Worm (Caenorhabditis elegans) whole organism, L4 larva: ENCODE data around the gene C50B8.6.

Experiments
- F37D6.2 ChIP-seq: sonication (generic microtip); optimal IDR thresholded peaks from 2 replicates; lab custom pipeline; 2016; ENCODE audit warnings: mild to moderate bottlenecking, missing genetic modification characterization, missing compliant biosample characterization
- F49E8.2 ChIP-seq: sonication (generic microtip); optimal IDR thresholded peaks from 2 replicates; lab custom pipeline; 2016; ENCODE audit warnings: missing compliant biosample characterization, mild to moderate bottlenecking, missing genetic modification characterization, borderline replicate concordance
- Y5F2A.4 ChIP-seq: fragments of 200-800 bp; sonication (Bioruptor generic); optimal IDR thresholded peaks from 2 replicates; lab custom pipeline; 2018; ENCODE audit warnings: mild to moderate bottlenecking, missing genetic modification characterization, missing compliant biosample characterization
- ZK337.2 ChIP-seq: fragments of 200-800 bp; sonication (Bioruptor generic); IDR thresholded peaks from 2 replicates; pipeline ENCODE4 v1.3.6; 2022; ENCODE audit warnings: missing genetic modification reagents, missing genetic modification characterization, missing compliant biosample characterization
- ZK546.5 ChIP-seq, 2 experiments: sonication (generic microtip); optimal IDR thresholded peaks; 2 replicates each; lab custom pipeline; 2017; ENCODE audit warnings: missing biosample characterization in 2 of 2, missing genetic modification characterization in 2 of 2
- attf-4 ChIP-seq: sonication (generic microtip); optimal IDR thresholded peaks from 3 replicates; lab custom pipeline; 2017; ENCODE audit warnings: missing biosample characterization, missing genetic modification characterization
- ceh-44 ChIP-seq: fragments of 200-800 bp; sonication (Bioruptor generic); IDR thresholded peaks from 2 replicates; pipeline ENCODE4 v1.3.6; 2022; ENCODE audit warnings: missing genetic modification reagents, missing genetic modification characterization, missing compliant biosample characterization
- ctbp-1 ChIP-seq: fragments of 200-800 bp; sonication (Bioruptor generic); IDR thresholded peaks from 2 replicates; pipeline ENCODE4 v1.3.6; 2022; ENCODE audit warnings: missing genetic modification reagents, missing genetic modification characterization, missing compliant biosample characterization
- daf-8 ChIP-seq: fragments of 200-800 bp; sonication (Bioruptor generic); IDR thresholded peaks from 2 replicates; pipeline ENCODE4 v1.3.6; 2022; ENCODE audit warnings: missing genetic modification characterization, missing compliant biosample characterization
- dmd-6 ChIP-seq: fragments of 200-800 bp; sonication (Bioruptor generic); IDR thresholded peaks from 2 replicates; pipeline ENCODE4 v1.3.6; 2022; ENCODE audit warnings: missing genetic modification reagents, missing genetic modification characterization, missing compliant biosample characterization
- dmd-8 ChIP-seq: fragments of 200-800 bp; sonication (Bioruptor generic); IDR thresholded peaks from 2 replicates; pipeline ENCODE4 v1.3.6; 2022; ENCODE audit warnings: missing genetic modification characterization, missing compliant biosample characterization
- dpl-1 ChIP-seq: fragments of 150-350 bp; optimal IDR thresholded peaks from 2 replicates; lab custom pipeline; 2014; ENCODE audit warnings: missing biosample characterization, missing genetic modification reagents, missing genetic modification characterization
- dve-1 ChIP-seq: sonication (generic microtip); optimal IDR thresholded peaks from 2 replicates; lab custom pipeline; 2017; ENCODE audit warnings: antibody characterized with exemption, mild to moderate bottlenecking, missing genetic modification characterization, missing compliant biosample characterization; ENCODE audit not compliant: insufficient read depth
- egl-27 ChIP-seq: sonication (generic microtip); optimal IDR thresholded peaks from 3 replicates; lab custom pipeline; 2017; ENCODE audit warnings: missing biosample characterization, missing genetic modification reagents, missing genetic modification characterization
- fkh-10 ChIP-seq: fragments of 150-350 bp; optimal IDR thresholded peaks from 2 replicates; lab custom pipeline; 2014; ENCODE audit warnings: missing biosample characterization, missing genetic modification reagents, missing genetic modification characterization
- hif-1 ChIP-seq, 2 experiments: sonication (generic microtip); optimal IDR thresholded peaks; 2 replicates each; lab custom pipeline; 2016 to 2017; ENCODE audit warnings: missing compliant biosample characterization in 2 of 2, missing genetic modification characterization in 2 of 2, missing genetic modification reagents in 2 of 2, missing genotype in 2 of 2, mild to moderate bottlenecking in 1 of 2
- hmg-1.1 ChIP-seq: fragments of 200-800 bp; sonication (Bioruptor generic); IDR thresholded peaks from 2 replicates; pipeline ENCODE4 v1.3.6; 2022; ENCODE audit warnings: missing genetic modification reagents, missing genetic modification characterization, missing compliant biosample characterization
- jun-1 ChIP-seq: fragments of 150-350 bp; optimal IDR thresholded peaks from 2 replicates; lab custom pipeline; 2014; ENCODE audit warnings: missing biosample characterization, missing genetic modification reagents, missing genetic modification characterization
- lin-13 ChIP-seq: fragments of 150-350 bp; optimal IDR thresholded peaks from 2 replicates; lab custom pipeline; 2014; ENCODE audit warnings: missing biosample characterization, missing genetic modification reagents, missing genetic modification characterization
- lin-29 ChIP-seq: fragments of 200-800 bp; sonication (Bioruptor generic); IDR thresholded peaks from 2 replicates; pipeline ENCODE4 v1.3.6; 2022; ENCODE audit warnings: missing genetic modification reagents, missing genetic modification characterization, missing compliant biosample characterization
- lin-38 ChIP-seq: fragments of 200-800 bp; sonication (Bioruptor generic); IDR thresholded peaks from 2 replicates; pipeline ENCODE4 v1.3.6; 2022; ENCODE audit warnings: missing genetic modification reagents, missing genetic modification characterization, missing compliant biosample characterization
- lsy-2 ChIP-seq, 2 experiments: fragments of 150-350 bp in 1 of 2; sonication (generic microtip) in 1 of 2; optimal IDR thresholded peaks; 2 replicates each; lab custom pipeline; 2014 to 2017; ENCODE audit warnings: missing biosample characterization in 2 of 2, missing genetic modification characterization in 2 of 2
- madf-5 ChIP-seq, 2 experiments: fragments of 200-800 bp; sonication (Bioruptor generic); IDR thresholded peaks; 2 replicates each; pipeline ENCODE4 v1.3.6; 2022; ENCODE audit warnings: missing compliant biosample characterization in 2 of 2, missing genetic modification characterization in 2 of 2
- madf-9 ChIP-seq: fragments of 200-800 bp; sonication (Bioruptor generic); conservative IDR thresholded peaks from 2 replicates; pipeline ENCODE4 v1.3.6; 2022; ENCODE audit warnings: missing genetic modification reagents, missing genetic modification characterization, missing compliant biosample characterization
- mdt-29 ChIP-seq: fragments of 200-800 bp; sonication (Bioruptor generic); IDR thresholded peaks from 2 replicates; pipeline ENCODE4 v1.3.6; 2022; ENCODE audit warnings: missing genetic modification reagents, missing genetic modification characterization, missing compliant biosample characterization
- mep-1 ChIP-seq: fragments of 150-350 bp; sonication (generic microtip); optimal IDR thresholded peaks from 3 replicates; lab custom pipeline; 2014; ENCODE audit warnings: missing biosample characterization, missing genetic modification characterization
- mxl-2 ChIP-seq: fragments of 200-800 bp; sonication (Bioruptor generic); conservative IDR thresholded peaks from 2 replicates; pipeline ENCODE4 v1.3.6; 2022; ENCODE audit warnings: missing genetic modification reagents, missing genetic modification characterization, missing compliant biosample characterization
- mxl-3 ChIP-seq: fragments of 200-800 bp; sonication (Bioruptor generic); optimal IDR thresholded peaks from 2 replicates; lab custom pipeline; 2018; ENCODE audit warnings: mild to moderate bottlenecking, missing genetic modification characterization, missing compliant biosample characterization
- nhr-28 ChIP-seq: fragments of 150-350 bp; optimal IDR thresholded peaks from 2 replicates; lab custom pipeline; 2014; ENCODE audit warnings: missing biosample characterization, missing genetic modification characterization
- nhr-76 ChIP-seq: fragments of 150-350 bp; optimal IDR thresholded peaks from 2 replicates; lab custom pipeline; 2014; ENCODE audit warnings: missing biosample characterization, missing genetic modification characterization
- pha-4 ChIP-seq, 2 experiments: fragments of 150-350 bp in 1 of 2; fragments of 200-800 bp in 1 of 2; sonication (Bioruptor generic) in 1 of 2; IDR thresholded peaks in 1 of 2; optimal IDR thresholded peaks in 1 of 2; 2 replicates each; pipeline versions ENCODE4 v1.3.6 to Lab custom; 2014 to 2022; ENCODE audit warnings: missing genetic modification characterization in 2 of 2, missing genetic modification reagents in 2 of 2, missing biosample characterization in 1 of 2, missing compliant biosample characterization in 1 of 2
- php-3 ChIP-seq: fragments of 200-800 bp; sonication (Bioruptor generic); IDR thresholded peaks from 2 replicates; pipeline ENCODE4 v1.3.6; 2022; ENCODE audit warnings: missing genetic modification reagents, missing genetic modification characterization, missing compliant biosample characterization
- saeg-2 ChIP-seq: fragments of 200-800 bp; sonication (Bioruptor generic); IDR thresholded peaks from 2 replicates; pipeline ENCODE4 v1.3.6; 2022; ENCODE audit warnings: missing genetic modification reagents, missing genetic modification characterization, missing compliant biosample characterization
- sdz-12 ChIP-seq: fragments of 200-800 bp; sonication (Bioruptor generic); optimal IDR thresholded peaks from 2 replicates; lab custom pipeline; 2018; ENCODE audit warnings: mild to moderate bottlenecking, missing genetic modification characterization, missing compliant biosample characterization
- set-16 ChIP-seq: fragments of 200-800 bp; sonication (Bioruptor generic); IDR thresholded peaks from 2 replicates; pipeline ENCODE4 v1.3.6; 2022; ENCODE audit warnings: missing genetic modification reagents, missing genetic modification characterization, missing compliant biosample characterization
- skn-1 ChIP-seq: fragments of 150-350 bp; optimal IDR thresholded peaks from 2 replicates; lab custom pipeline; 2014; ENCODE audit warnings: missing biosample characterization, missing genetic modification characterization
- snpc-1.2 ChIP-seq: fragments of 200-800 bp; sonication (Bioruptor generic); IDR thresholded peaks from 2 replicates; pipeline ENCODE4 v1.3.6; 2022; ENCODE audit warnings: missing genetic modification reagents, missing genetic modification characterization, missing compliant biosample characterization
- spr-1 ChIP-seq: sonication (generic microtip); optimal IDR thresholded peaks from 2 replicates; lab custom pipeline; 2016; ENCODE audit warnings: mild to moderate bottlenecking, missing genetic modification characterization, missing compliant biosample characterization
- tag-97 ChIP-seq: fragments of 200-800 bp; sonication (Bioruptor generic); IDR thresholded peaks from 2 replicates; pipeline ENCODE4 v1.3.6; 2022; ENCODE audit warnings: missing genetic modification characterization, missing compliant biosample characterization
- unc-39 ChIP-seq: sonication (generic microtip); optimal IDR thresholded peaks from 2 replicates; lab custom pipeline; 2017; ENCODE audit warnings: missing biosample characterization, missing genetic modification characterization
- unc-62 ChIP-seq, 3 experiments: fragments of 150-350 bp in 1 of 3; sonication (generic microtip); optimal IDR thresholded peaks in 2 of 3; peaks in 1 of 3; 1 replicate in 1 of 3; 2 replicates in 2 of 3; lab custom pipeline; 2014 to 2017; ENCODE audit warnings: missing biosample characterization in 3 of 3, missing genetic modification characterization in 3 of 3, missing genetic modification reagents in 3 of 3, missing genotype in 1 of 3
- vab-7 ChIP-seq: fragments of 200-800 bp; sonication (Bioruptor generic); IDR thresholded peaks from 2 replicates; pipeline ENCODE4 v1.3.6; 2022; ENCODE audit warnings: missing genetic modification reagents, missing genetic modification characterization, missing compliant biosample characterization
- zip-11 ChIP-seq: fragments of 200-800 bp; sonication (Bioruptor generic); IDR thresholded peaks from 2 replicates; pipeline ENCODE4 v1.3.6; 2022; ENCODE audit warnings: missing genetic modification characterization, missing compliant biosample characterization
- zip-2 ChIP-seq: fragments of 150-350 bp; optimal IDR thresholded peaks from 2 replicates; lab custom pipeline; 2014; ENCODE audit warnings: missing biosample characterization, missing genetic modification characterization

Gene C50B8.6

DNA sequence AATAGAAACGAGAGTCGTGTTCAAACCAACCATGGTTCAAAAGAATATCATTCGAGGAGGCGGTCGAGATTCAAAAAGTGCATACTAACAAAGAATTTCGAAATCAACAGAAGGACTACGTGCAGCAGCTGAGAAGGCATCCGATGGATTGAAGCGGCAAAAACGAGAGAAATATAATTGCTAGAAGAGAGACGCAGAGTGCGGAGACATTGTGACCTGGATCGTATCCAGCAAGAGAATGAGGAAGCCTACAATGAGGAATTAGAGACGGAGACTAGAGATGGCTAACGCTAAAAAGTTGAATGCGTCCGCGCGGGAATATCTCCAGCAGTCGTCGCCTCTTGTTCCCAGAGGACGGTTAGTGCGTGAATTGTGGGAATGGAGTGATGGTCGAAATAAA, 31.0 kb downstream of the C50B8.6 start (continued):
- TF ChIP-seq dpl-1 (GFP tag; lab: Kevin White, UChicago) (no peak), nhr-76 (tag; lab: Kevin White, UChicago) (no peak), F37D6.2 (tag; lab: Kevin White, UChicago) (no peak), hif-1 (tag; optimal IDR thresholded peaks at IDR 0.05; lab: Kevin White, UChicago) (peak in 1 of 2 experiments; percentile 42), hmg-1.1 (GFP tag; lab: Robert Waterston, UW) (no peak), spr-1 (tag; lab: Kevin White, UChicago) (no peak), mxl-3 (peak; percentile 21), mdt-29 (GFP tag; lab: Robert Waterston, UW) (no peak), lsy-2 (tag; optimal IDR thresholded peaks at IDR 0.05; lab: Kevin White, UChicago) (no peak)

DNA sequence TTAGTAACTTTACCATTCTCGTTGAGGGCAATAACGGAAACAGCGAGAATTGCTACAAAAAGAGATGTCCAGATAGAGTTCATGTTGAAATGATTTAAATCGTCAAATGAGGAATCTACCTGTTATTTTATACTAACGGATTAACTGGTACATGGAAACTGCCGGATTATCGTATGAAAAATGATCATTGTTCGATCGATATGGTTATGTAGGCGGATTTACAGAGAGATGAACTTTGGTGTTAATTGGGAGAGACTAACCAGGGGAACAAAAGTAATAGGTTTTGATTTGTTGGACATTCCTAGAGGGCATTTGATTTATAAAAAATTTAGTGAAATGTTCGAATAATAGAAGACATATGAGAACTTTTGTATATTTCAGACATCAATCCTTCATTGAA, 33.0 kb downstream of the C50B8.6 start, which contains the start of gene spig-9:
Gene spig-9 (minus strand): TSS at position 101 of the 400 bp plus-strand sequence.
- TF ChIP-seq unc-39 (tag; lab: Kevin White, UChicago): no peak
- TF ChIP-seq pha-4 (GFP tag; IDR thresholded peaks at IDR 0.05; lab: Robert Waterston, UW): no peak
- TF ChIP-seq pha-4 (tag; optimal IDR thresholded peaks at IDR 0.05; lab: Kevin White, UChicago): no peak
- TF ChIP-seq dmd-6 (GFP tag; lab: Robert Waterston, UW): no peak
- TF ChIP-seq madf-5 (GFP tag; IDR thresholded peaks at IDR 0.05; lab: Robert Waterston, UW): no peak
- no peak for TF ChIP-seq Y5F2A.4 (GFP tag; lab: Kevin White, UChicago)
- no peak for TF ChIP-seq sdz-12
- no peak for TF ChIP-seq mep-1 (tag; lab: Kevin White, UChicago)
- no peak for TF ChIP-seq php-3 (GFP tag; lab: Robert Waterston, UW)
- TF ChIP-seq vab-7: no peak
- TF ChIP-seq ceh-44: no peak
- TF ChIP-seq set-16: no peak
- no peak for TF ChIP-seq F37D6.2 (tag; lab: Kevin White, UChicago)
- TF ChIP-seq egl-27 (tag; lab: Kevin White, UChicago): no peak

- no peak for TF ChIP-seq unc-62 (GFP tag; optimal IDR thresholded peaks at IDR 0.05 in 1 of 2; lab: Kevin White, UChicago)
- TF ChIP-seq unc-62 (tag; optimal IDR thresholded peaks at IDR 0.05; lab: Kevin White, UChicago): no peak
- no peak for TF ChIP-seq mxl-2 (GFP tag; lab: Robert Waterston, UW)
These were observed 35.1 kb downstream of the C50B8.6 start, which contains the start of gene F53F4.7 for ce11 chrV:13613870-13614269. F53F4.7 (minus strand) TSS chrV:13613970.

- TF ChIP-seq daf-8: no peak
- no peak for TF ChIP-seq zip-2 (tag; lab: Kevin White, UChicago)
- TF ChIP-seq saeg-2 (GFP tag; lab: Robert Waterston, UW): no peak
- no peak for TF ChIP-seq ctbp-1 (GFP tag; lab: Robert Waterston, UW)
- no peak for TF ChIP-seq sdz-12
- no peak for TF ChIP-seq F49E8.2
- no peak for TF ChIP-seq egl-27 (tag; lab: Kevin White, UChicago)
- no peak for TF ChIP-seq pha-4 (GFP tag; IDR thresholded peaks at IDR 0.05; lab: Robert Waterston, UW)
- no peak for TF ChIP-seq pha-4 (tag; optimal IDR thresholded peaks at IDR 0.05; lab: Kevin White, UChicago)
- no peak for TF ChIP-seq dve-1
- no peak for TF ChIP-seq hif-1 (tag; optimal IDR thresholded peaks at IDR 0.05; lab: Kevin White, UChicago)
- no peak for TF ChIP-seq lin-13 (GFP tag; lab: Kevin White, UChicago)
- TF ChIP-seq dmd-6 (GFP tag; lab: Robert Waterston, UW): no peak
These were observed 41.0 kb downstream of the C50B8.6 start, which contains the start of gene srd-11 for ce11 chrV:13619752-13620151. srd-11 (minus strand) TSS chrV:13619852.

DNA sequence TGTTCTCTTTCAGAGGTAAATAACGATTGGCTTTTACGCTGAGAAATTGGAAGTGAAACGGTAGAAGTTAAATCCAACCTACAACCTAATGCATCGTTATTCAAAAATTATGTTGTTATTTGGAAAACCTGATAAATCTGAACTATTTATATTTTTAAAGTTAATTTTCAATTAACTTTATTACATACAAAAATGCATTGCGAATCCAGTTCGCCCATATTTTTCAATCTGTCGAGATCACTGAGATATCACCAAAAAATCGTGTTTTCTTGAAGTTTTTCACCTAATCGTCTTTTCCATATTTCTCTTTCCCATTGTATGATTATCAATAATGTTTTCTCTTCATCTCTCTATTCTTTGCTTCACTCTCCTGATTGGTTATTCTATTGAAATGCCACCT, 41.9 kb downstream of the C50B8.6 start, which contains the start of gene F53F4.15:
Gene F53F4.15 (plus strand): TSS at position 301 of the 400 bp plus-strand sequence.
- TF ChIP-seq ZK337.2 (GFP tag; lab: Robert Waterston, UW) (no peak), attf-4 (tag; lab: Kevin White, UChicago) (no peak), nhr-28 (tag; lab: Kevin White, UChicago) (no peak), tag-97 (GFP tag; lab: Robert Waterston, UW) (no peak), madf-9 (GFP tag; lab: Robert Waterston, UW) (no peak), fkh-10 (no peak), dmd-8 (GFP tag; lab: Robert Waterston, UW) (no peak), zip-11 (no peak), lin-38 (GFP tag; lab: Robert Waterston, UW) (no peak), jun-1 (tag; lab: Kevin White, UChicago) (no peak), skn-1 (tag; lab: Kevin White, UChicago) (no peak), daf-8 (no peak), set-16 (no peak), snpc-1.2 (GFP tag; lab: Robert Waterston, UW) (no peak), lin-29 (GFP tag; lab: Robert Waterston, UW) (no peak), ZK546.5 (tag; optimal IDR thresholded peaks at IDR 0.05; lab: Kevin White, UChicago) (no peak)
